Worm (Caenorhabditis elegans) whole organism, L2 larva: ENCODE results near the gene Y53C12A.6.

Experiments
- C34F6.9 ChIP-seq: fragments of 150-350 bp; optimal IDR thresholded peaks from 2 replicates; lab custom pipeline; 2014; ENCODE audit warnings: missing biosample characterization, missing genetic modification characterization
- alr-1 ChIP-seq: fragments of 150-350 bp; optimal IDR thresholded peaks from 2 replicates; lab custom pipeline; 2014; ENCODE audit warnings: missing biosample characterization, missing genetic modification characterization
- ama-1 ChIP-seq: fragments of 150-350 bp; optimal IDR thresholded peaks from 2 replicates; lab custom pipeline; 2018; ENCODE audit warnings: inconsistent platforms
- ceh-82 ChIP-seq: fragments of 150-350 bp; optimal IDR thresholded peaks from 2 replicates; lab custom pipeline; 2014; ENCODE audit warnings: missing biosample characterization, missing genetic modification characterization
- dmd-4 ChIP-seq: sonication (generic microtip); optimal IDR thresholded peaks from 2 replicates; lab custom pipeline; 2017; ENCODE audit warnings: missing biosample characterization, missing genetic modification characterization
- elt-3 ChIP-seq: sonication (generic microtip); optimal IDR thresholded peaks from 2 replicates; lab custom pipeline; 2017; ENCODE audit warnings: missing biosample characterization, missing genetic modification characterization
- mab-5 ChIP-seq: fragments of 150-350 bp; optimal IDR thresholded peaks from 2 replicates; lab custom pipeline; 2014; ENCODE audit warnings: missing biosample characterization, missing genetic modification characterization
- nhr-10 ChIP-seq: sonication (generic microtip); optimal IDR thresholded peaks from 2 replicates; lab custom pipeline; 2017; ENCODE audit warnings: missing biosample characterization, missing genetic modification characterization
- nhr-21 ChIP-seq: fragments of 150-350 bp; optimal IDR thresholded peaks from 2 replicates; lab custom pipeline; 2014; ENCODE audit warnings: missing biosample characterization, missing genetic modification characterization
- nhr-237 ChIP-seq: fragments of 150-350 bp; optimal IDR thresholded peaks from 2 replicates; lab custom pipeline; 2014; ENCODE audit warnings: missing biosample characterization, missing genetic modification characterization
- nhr-6 ChIP-seq: fragments of 150-350 bp; optimal IDR thresholded peaks from 2 replicates; lab custom pipeline; 2014; ENCODE audit warnings: missing biosample characterization, missing genetic modification characterization
- nhr-77 ChIP-seq: fragments of 150-350 bp; optimal IDR thresholded peaks from 2 replicates; lab custom pipeline; 2014; ENCODE audit warnings: missing biosample characterization, missing genetic modification characterization
- unc-62 ChIP-seq: fragments of 150-350 bp; optimal IDR thresholded peaks from 2 replicates; lab custom pipeline; 2014; ENCODE audit warnings: missing biosample characterization, missing genetic modification reagents, missing genetic modification characterization
- ztf-11 ChIP-seq: sonication (generic microtip); optimal IDR thresholded peaks from 2 replicates; lab custom pipeline; 2017; ENCODE audit warnings: missing biosample characterization, missing genetic modification characterization

DNA sequence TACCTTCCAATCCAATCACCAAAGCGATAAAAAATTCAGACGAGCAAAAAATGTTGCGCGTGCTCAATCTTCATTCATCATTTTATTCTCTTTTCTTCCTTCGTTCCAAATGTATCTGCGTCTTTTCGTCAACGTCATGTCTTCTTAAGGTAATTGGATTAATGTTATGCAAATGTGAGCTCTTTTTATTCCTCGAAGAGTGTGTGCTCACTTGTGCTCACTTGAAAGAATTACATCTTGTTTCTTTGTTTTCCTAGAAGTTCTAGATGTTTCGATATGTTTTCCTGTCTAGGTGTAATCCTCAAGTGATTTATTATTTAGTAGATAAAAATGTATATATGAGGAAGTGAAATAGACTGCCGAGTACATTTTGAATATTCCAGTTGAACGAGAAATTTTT lies 37.6 kb upstream of the Y53C12A.6 start:
- TF ChIP-seq nhr-10 (tag; lab: Kevin White, UChicago) (no peak), ztf-11 (tag; lab: Kevin White, UChicago) (no peak), unc-62 (no peak), nhr-237 (no peak), ceh-82 (no peak), elt-3 (tag; lab: Kevin White, UChicago) (no peak), mab-5 (tag; lab: Kevin White, UChicago) (peak; percentile 38), nhr-77 (tag; lab: Kevin White, UChicago) (no peak), nhr-21 (tag; lab: Kevin White, UChicago) (no peak), dmd-4 (no peak), alr-1 (tag; lab: Kevin White, UChicago) (no peak), nhr-6 (tag; lab: Kevin White, UChicago) (no peak), C34F6.9 (tag; lab: Kevin White, UChicago) (no peak), ama-1 (lab: Kevin White, UChicago) (no peak)
